Worm (Caenorhabditis elegans) whole organism, L1 larva: ENCODE results near the gene F35B3.3.

Experiments used
- alr-1 ChIP-seq: fragments of 200-800 bp; sonication (Bioruptor generic); optimal IDR thresholded peaks from 2 replicates; lab custom pipeline; 2018; ENCODE audit warnings: borderline replicate concordance, mild to moderate bottlenecking, missing genetic modification characterization, missing compliant biosample characterization
- dpl-1 ChIP-seq, 3 experiments: fragments of 150-350 bp in 2 of 3; sonication (generic microtip) in 1 of 3; optimal IDR thresholded peaks; 2 replicates each; lab custom pipeline; 2014 to 2017; ENCODE audit warnings: missing biosample characterization in 3 of 3, missing genetic modification characterization in 3 of 3, missing genetic modification reagents in 3 of 3
- efl-3 ChIP-seq: fragments of 200-800 bp; sonication (Bioruptor generic); optimal IDR thresholded peaks from 2 replicates; lab custom pipeline; 2018; ENCODE audit warnings: mild to moderate bottlenecking, missing genetic modification characterization, missing compliant biosample characterization
- egl-13 ChIP-seq: sonication (generic microtip); optimal IDR thresholded peaks from 2 replicates; lab custom pipeline; 2016; ENCODE audit warnings: missing genotype, missing genetic modification reagents, missing genetic modification characterization, missing compliant biosample characterization
- fos-1 ChIP-seq: fragments of 150-350 bp; optimal IDR thresholded peaks from 2 replicates; lab custom pipeline; 2014; ENCODE audit warnings: missing biosample characterization, missing genetic modification characterization
- lin-39 ChIP-seq: fragments of 150-350 bp; optimal IDR thresholded peaks from 2 replicates; lab custom pipeline; 2014; ENCODE audit warnings: missing biosample characterization, missing genetic modification reagents, missing genetic modification characterization
- lsy-2 ChIP-seq, 2 experiments: fragments of 150-350 bp; optimal IDR thresholded peaks; 2 replicates each; lab custom pipeline; 2014; ENCODE audit warnings: missing biosample characterization in 2 of 2, missing genetic modification characterization in 2 of 2
- mab-9 ChIP-seq: fragments of 200-800 bp; sonication (Bioruptor generic); IDR thresholded peaks from 2 replicates; pipeline ENCODE4 v1.3.6; 2022; ENCODE audit warnings: missing genetic modification reagents, missing genetic modification characterization, missing compliant biosample characterization
- mef-2 ChIP-seq: fragments of 150-350 bp; optimal IDR thresholded peaks from 2 replicates; lab custom pipeline; 2014; ENCODE audit warnings: missing biosample characterization, missing genetic modification characterization
- mep-1 ChIP-seq: fragments of 150-350 bp; optimal IDR thresholded peaks from 2 replicates; lab custom pipeline; 2014; ENCODE audit warnings: missing biosample characterization, missing genetic modification characterization
- nhr-11 ChIP-seq: fragments of 150-350 bp; optimal IDR thresholded peaks from 2 replicates; lab custom pipeline; 2014; ENCODE audit warnings: missing biosample characterization, missing genetic modification characterization
- sox-4 ChIP-seq: sonication (generic microtip); optimal IDR thresholded peaks from 2 replicates; lab custom pipeline; 2016; ENCODE audit warnings: missing genetic modification characterization, missing compliant biosample characterization
- tbx-2 ChIP-seq: sonication (generic microtip); optimal IDR thresholded peaks from 2 replicates; lab custom pipeline; 2016; ENCODE audit warnings: missing genetic modification characterization, missing compliant biosample characterization

ce11 chrX:16998981-16999380, 14.3 kb upstream of the F35B3.3 start:
- peak in 1 of 2 experiments; percentile 6 for TF ChIP-seq lsy-2 (tag; optimal IDR thresholded peaks at IDR 0.05; lab: Kevin White, UChicago)
- TF ChIP-seq efl-3, result no peak
- TF ChIP-seq egl-13 (tag; lab: Kevin White, UChicago), result no peak
- TF ChIP-seq fos-1, result no peak
- TF ChIP-seq mef-2 (tag; lab: Kevin White, UChicago), result no peak
- no peak for TF ChIP-seq tbx-2 (tag; lab: Kevin White, UChicago)
- no peak for TF ChIP-seq dpl-1 (GFP tag; optimal IDR thresholded peaks at IDR 0.05; lab: Kevin White, UChicago)
- no peak for TF ChIP-seq mep-1
- no peak for TF ChIP-seq mab-9 (GFP tag; lab: Robert Waterston, UW)
- no peak for TF ChIP-seq nhr-11 (tag; lab: Kevin White, UChicago)
- no peak for TF ChIP-seq lin-39 (tag; lab: Kevin White, UChicago)
- no peak for TF ChIP-seq sox-4 (tag; lab: Kevin White, UChicago)
- TF ChIP-seq alr-1, result no peak
